Fruit fly (Drosophila melanogaster): ENCODE data around the gene Zmynd10.

Zmynd10 gene

DNA sequence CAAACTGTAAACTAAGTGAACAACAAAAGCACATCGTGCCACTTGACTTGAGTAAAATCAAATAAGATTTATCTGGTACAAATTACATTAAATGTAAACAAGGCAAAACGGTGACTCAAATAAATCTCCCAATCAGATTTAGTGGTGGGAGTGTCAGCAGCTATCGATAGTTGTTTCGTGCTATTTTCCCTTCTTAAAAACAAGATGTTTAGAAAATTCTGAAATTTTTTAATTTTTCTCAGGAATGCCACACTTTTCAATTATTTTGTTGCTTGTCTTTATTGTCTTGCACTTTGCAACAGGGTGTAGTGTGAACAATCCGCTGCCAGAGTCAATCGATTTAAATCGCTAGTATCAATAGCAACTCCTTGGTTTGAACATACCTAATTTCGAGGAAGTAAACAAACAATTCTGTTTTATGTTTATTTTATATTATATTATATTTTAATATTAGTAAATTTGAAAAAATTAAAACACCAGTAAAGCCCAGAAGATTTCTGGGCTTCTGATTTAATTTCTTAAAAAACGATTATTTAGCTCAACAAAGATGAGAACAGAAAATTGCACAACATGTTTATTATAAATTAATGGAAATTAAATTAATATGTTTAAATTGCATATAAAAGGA, 10.9 kb downstream of the Zmynd10 start, which contains the start of gene MICAL-like (continued):
- no peak for TF ChIP-seq Lpt (GFP tag; optimal IDR thresholded peaks at IDR 0.05)
- no peak for TF ChIP-seq CG9876 (GFP tag; optimal IDR thresholded peaks at IDR 0.05)
- TF ChIP-seq lilli (GFP tag; optimal IDR thresholded peaks at IDR 0.05), result peak; percentile 27
- no peak for TF ChIP-seq gfzf (GFP tag; optimal IDR thresholded peaks at IDR 0.05)
- no peak for TF ChIP-seq Hsf (GFP tag; optimal IDR thresholded peaks at IDR 0.05)
- no peak for TF ChIP-seq ftz-f1 (GFP tag; optimal IDR thresholded peaks at IDR 0.05)
- no peak for TF ChIP-seq odd (GFP tag; optimal IDR thresholded peaks at IDR 0.05)
- no peak for TF ChIP-seq CG17829 (tag; optimal IDR thresholded peaks at IDR 0.05)
- TF ChIP-seq eve (GFP tag; optimal IDR thresholded peaks at IDR 0.05), result no peak
- no peak for TF ChIP-seq CG6175 (GFP tag; IDR thresholded peaks at IDR 0.05)
- peak; percentile 77 for TF ChIP-seq CG6791 (GFP tag; IDR thresholded peaks at IDR 0.05; ENCODE audit: partially characterized antibody)
- TF ChIP-seq Vsx1 (GFP tag; optimal IDR thresholded peaks at IDR 0.05), result no peak
- no peak for TF ChIP-seq onecut (GFP tag; IDR thresholded peaks at IDR 0.05)
- TF ChIP-seq Nf-YC (tag; optimal IDR thresholded peaks at IDR 0.05), result no peak
- TF ChIP-seq CG1529 (GFP tag; optimal IDR thresholded peaks at IDR 0.05), result no peak
- no peak for TF ChIP-seq grau (tag; optimal IDR thresholded peaks at IDR 0.05)
- no peak for TF ChIP-seq D19B (GFP tag; optimal IDR thresholded peaks at IDR 0.05)
- TF ChIP-seq CG31365 (tag; optimal IDR thresholded peaks at IDR 0.05), result no peak
- TF ChIP-seq Deaf1 (tag; optimal IDR thresholded peaks at IDR 0.05), result no peak
- TF ChIP-seq CG7745 (tag; optimal IDR thresholded peaks at IDR 0.05), result no peak
- no peak for TF ChIP-seq stc (GFP tag; IDR thresholded peaks at IDR 0.05)
- TF ChIP-seq fd3F (GFP tag; optimal IDR thresholded peaks at IDR 0.05), result no peak
- TF ChIP-seq CG15696 (tag; optimal IDR thresholded peaks at IDR 0.05), result no peak
- peak; percentile 71 for TF ChIP-seq CG7963 (GFP tag; IDR thresholded peaks at IDR 0.05; ENCODE audit: partially characterized antibody)
- no peak for TF ChIP-seq Nf-YA (GFP tag; IDR thresholded peaks at IDR 0.05)
- TF ChIP-seq lab (GFP tag; optimal IDR thresholded peaks at IDR 0.05), result no peak
- no peak for TF ChIP-seq hth (optimal IDR thresholded peaks at IDR 0.05)
- no peak for TF ChIP-seq CG17186 (GFP tag; optimal IDR thresholded peaks at IDR 0.05)
- TF ChIP-seq ewg (GFP tag; optimal IDR thresholded peaks at IDR 0.05), result no peak
- peak; percentile 50; the same call in 1 of the 2 replicates for TF ChIP-seq NFAT (GFP tag; IDR thresholded peaks at IDR 0.05)
- no peak for TF ChIP-seq corto (GFP tag; optimal IDR thresholded peaks at IDR 0.05)
- TF ChIP-seq scrt (GFP tag; optimal IDR thresholded peaks at IDR 0.05), result no peak
- peak; percentile 47 for TF ChIP-seq CG8290 (GFP tag; optimal IDR thresholded peaks at IDR 0.05)
- peak; percentile 14 to 26 for TF ChIP-seq CG8290 (tag; optimal IDR thresholded peaks at IDR 0.05)
- TF ChIP-seq ab (GFP tag; optimal IDR thresholded peaks at IDR 0.05), result no peak
- no peak for TF ChIP-seq unpg (GFP tag; optimal IDR thresholded peaks at IDR 0.05)
- TF ChIP-seq CG6813 (GFP tag; optimal IDR thresholded peaks at IDR 0.05), result no peak
- no peak for TF ChIP-seq CG10979 (tag; optimal IDR thresholded peaks at IDR 0.05)
- TF ChIP-seq gcm (GFP tag; optimal IDR thresholded peaks at IDR 0.05), result no peak
- no peak for TF ChIP-seq cwo (GFP tag; optimal IDR thresholded peaks at IDR 0.05)
- TF ChIP-seq ap (GFP tag; IDR thresholded peaks at IDR 0.05), result no peak
- no peak for TF ChIP-seq CkIIα-i1 (GFP tag; IDR thresholded peaks at IDR 0.05)
- no peak for TF ChIP-seq CG18599 (GFP tag; optimal IDR thresholded peaks at IDR 0.05)
- no peak for TF ChIP-seq CG4360 (GFP tag; IDR thresholded peaks at IDR 0.05)
- no peak for TF ChIP-seq dati (GFP tag; IDR thresholded peaks at IDR 0.05)
- TF ChIP-seq CG8478 (optimal IDR thresholded peaks at IDR 0.05), result no peak
- TF ChIP-seq CG1832 (GFP tag; optimal IDR thresholded peaks at IDR 0.05), result no peak
- no peak for TF ChIP-seq esg (GFP tag; conservative IDR thresholded peaks at IDR 0.05)
- no peak for TF ChIP-seq kah (GFP tag; optimal IDR thresholded peaks at IDR 0.05)
- TF ChIP-seq pita (GFP tag; optimal IDR thresholded peaks at IDR 0.05), result no peak
- TF ChIP-seq toy (GFP tag; IDR thresholded peaks at IDR 0.05), result no peak
